Fruit fly (Drosophila melanogaster): ENCODE results near the gene CG34428.

DNA sequence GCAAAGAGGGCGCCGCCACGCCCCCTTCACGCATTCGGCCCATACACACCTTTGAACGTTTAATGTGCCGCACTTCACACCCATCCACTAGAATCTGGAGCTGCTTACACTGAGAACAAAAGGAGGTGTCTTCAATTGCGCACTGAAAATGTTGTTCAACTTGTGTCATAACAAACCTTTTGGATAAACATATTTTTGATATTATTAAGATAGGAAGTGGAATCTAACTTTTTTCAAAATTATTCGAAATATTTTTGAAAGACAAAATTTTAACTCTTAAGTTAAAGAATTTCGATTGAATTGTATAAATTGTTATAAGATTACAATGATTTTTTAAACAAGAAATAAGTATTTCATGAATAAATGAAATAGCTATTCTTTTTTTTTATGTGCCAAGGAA, 6.7 kb downstream of the CG34428 start:
- TF ChIP-seq Pif1A (GFP tag; optimal IDR thresholded peaks at IDR 0.05): peak; percentile 6
- TF ChIP-seq Ets98B (GFP tag; IDR thresholded peaks at IDR 0.05): no peak
- TF ChIP-seq CG8159 (tag; optimal IDR thresholded peaks at IDR 0.05): no peak
- no peak for TF ChIP-seq CG13204 (GFP tag; optimal IDR thresholded peaks at IDR 0.05)
- no peak for TF ChIP-seq CG12605 (GFP tag; IDR thresholded peaks at IDR 0.05)
- TF ChIP-seq CG9948 (tag; optimal IDR thresholded peaks at IDR 0.05): peak; percentile 35
- no peak for TF ChIP-seq gl (tag; optimal IDR thresholded peaks at IDR 0.05)
- peak; percentile 46 for TF ChIP-seq CG14655 (GFP tag; optimal IDR thresholded peaks at IDR 0.05)
- no peak for TF ChIP-seq CG10348 (GFP tag; IDR thresholded peaks at IDR 0.05)

Measured in whole organism, pupa.